Worm (Caenorhabditis elegans) whole organism, mixed stage, embryonic: ENCODE data around the gene C18D11.1.

ENCODE experiments used
- M03D4.4 ChIP-seq: sonication (generic microtip); optimal IDR thresholded peaks from 2 replicates; lab custom pipeline; 2017; ENCODE audit warnings: mild to moderate bottlenecking, missing genetic modification characterization, missing compliant biosample characterization
- ces-1 ChIP-seq: fragments of 150-350 bp; optimal IDR thresholded peaks from 2 replicates; lab custom pipeline; 2014; ENCODE audit warnings: missing biosample characterization, missing genetic modification reagents, missing genetic modification characterization
- cnd-1 ChIP-seq: fragments of 200-800 bp; sonication (Bioruptor generic); optimal IDR thresholded peaks from 2 replicates; lab custom pipeline; 2018; ENCODE audit warnings: mild to moderate bottlenecking, missing genetic modification characterization, missing compliant biosample characterization
- elt-1 ChIP-seq: sonication (generic microtip); optimal IDR thresholded peaks from 2 replicates; lab custom pipeline; 2017; ENCODE audit warnings: missing genetic modification characterization, mild to moderate bottlenecking, missing compliant biosample characterization, antibody characterized with exemption, moderate library complexity, borderline replicate concordance; ENCODE audit not compliant: insufficient read depth
- elt-3 ChIP-seq: fragments of 150-350 bp; optimal IDR thresholded peaks from 2 replicates; lab custom pipeline; 2014; ENCODE audit warnings: missing biosample characterization, missing genetic modification characterization
- lsy-2 ChIP-seq: fragments of 150-350 bp; optimal IDR thresholded peaks from 2 replicates; lab custom pipeline; 2014; ENCODE audit warnings: missing biosample characterization, missing genetic modification characterization
- mep-1 ChIP-seq: fragments of 150-350 bp; optimal IDR thresholded peaks from 2 replicates; lab custom pipeline; 2017; ENCODE audit warnings: missing biosample characterization, missing genetic modification reagents, missing genetic modification characterization, inconsistent platforms
- nhr-12 ChIP-seq: fragments of 150-350 bp; optimal IDR thresholded peaks from 2 replicates; lab custom pipeline; 2014; ENCODE audit warnings: missing biosample characterization, missing genetic modification characterization
- nhr-237 ChIP-seq: fragments of 150-350 bp; optimal IDR thresholded peaks from 2 replicates; lab custom pipeline; 2014; ENCODE audit warnings: missing biosample characterization, missing genetic modification characterization
- nhr-28 ChIP-seq: fragments of 150-350 bp; optimal IDR thresholded peaks from 2 replicates; lab custom pipeline; 2014; ENCODE audit warnings: missing biosample characterization, missing genetic modification characterization
- nhr-76 ChIP-seq: sonication (generic microtip); optimal IDR thresholded peaks from 2 replicates; lab custom pipeline; 2017; ENCODE audit warnings: missing biosample characterization, missing genetic modification characterization
- snpc-4 ChIP-seq: fragments of 150-350 bp; optimal IDR thresholded peaks from 2 replicates; lab custom pipeline; 2014; ENCODE audit warnings: missing biosample characterization, missing genetic modification characterization
- unc-120 ChIP-seq: sonication (generic microtip); optimal IDR thresholded peaks from 2 replicates; lab custom pipeline; 2017; ENCODE audit warnings: missing genetic modification characterization, missing compliant biosample characterization; ENCODE audit not compliant: poor library complexity, severe bottlenecking
- unc-39 ChIP-seq: fragments of 150-350 bp; optimal IDR thresholded peaks from 2 replicates; lab custom pipeline; 2014; ENCODE audit warnings: missing biosample characterization, missing genetic modification characterization

- TF ChIP-seq ces-1 (GFP tag; lab: Kevin White, UChicago) (no peak), nhr-28 (no peak), nhr-237 (tag; lab: Kevin White, UChicago) (no peak), cnd-1 (no peak), lsy-2 (tag; lab: Kevin White, UChicago) (no peak), mep-1 (tag; lab: Kevin White, UChicago) (no peak), nhr-12 (no peak), M03D4.4 (tag; lab: Kevin White, UChicago) (no peak), unc-120 (no peak), elt-1 (tag; lab: Kevin White, UChicago) (no peak), elt-3 (no peak), snpc-4 (no peak), nhr-76 (no peak), unc-39 (tag; lab: Kevin White, UChicago) (no peak)
These were observed 34.6 kb upstream of the C18D11.1 start, which contains the start of gene srd-74 for ce11 chrIII:11781800-11782199.
